Worm (Caenorhabditis elegans): ENCODE data around the gene chmp-7.

DNA sequence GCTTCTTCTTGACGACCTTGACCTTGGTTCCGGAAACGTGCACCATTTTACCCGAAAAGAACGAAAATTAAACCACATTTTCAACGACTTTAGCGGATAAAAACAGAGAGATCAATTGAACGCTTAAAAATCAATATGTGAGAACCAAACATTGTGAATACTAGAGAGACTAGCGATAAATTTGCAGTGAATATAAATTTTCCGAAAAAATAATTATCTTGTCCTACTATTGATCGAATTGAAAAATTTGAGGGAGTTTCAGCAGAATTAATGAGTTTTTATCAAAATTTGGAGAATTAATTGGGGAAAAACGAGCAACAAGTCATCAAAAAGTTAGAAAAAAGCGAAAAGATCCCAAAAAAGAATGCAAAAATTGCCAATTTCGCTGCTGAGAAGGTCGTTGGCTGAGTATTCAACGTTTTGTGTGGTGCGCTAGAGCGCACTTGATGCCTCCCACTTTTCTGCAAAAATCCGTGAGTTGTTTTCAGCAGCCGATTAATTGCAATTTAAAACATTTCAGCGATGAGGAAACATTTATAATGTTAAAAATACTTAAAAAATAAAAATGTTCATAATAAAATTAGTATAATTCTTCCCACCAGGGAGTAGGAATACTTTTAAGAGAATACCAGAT lies 2.4 kb downstream of the chmp-7 start, which contains the start of gene rpl-32:
- TF ChIP-seq rnt-1 (tag; optimal IDR thresholded peaks at IDR 0.05) (no peak), tbx-2 (tag; optimal IDR thresholded peaks at IDR 0.05) (no peak), ceh-9 (tag; optimal IDR thresholded peaks at IDR 0.05) (no peak), T23F11.4 (GFP tag; optimal IDR thresholded peaks at IDR 0.05) (no peak), elt-2 (tag; optimal IDR thresholded peaks at IDR 0.05) (peak; percentile 26), unc-55 (GFP tag; optimal IDR thresholded peaks at IDR 0.05) (peak; percentile 6), pha-4 (tag; optimal IDR thresholded peaks at IDR 0.05) (no peak), Y22D7AL.16 (tag; optimal IDR thresholded peaks at IDR 0.05) (no peak), ama-1 (optimal IDR thresholded peaks at IDR 0.05) (no peak)

All from whole organism, late embryonic.